Fruit fly (Drosophila melanogaster) whole organism, embryonic: ENCODE results near the gene Sfp23F.

Experiments used
- ATbp ChIP-seq: fragments of 200-800 bp; sonication (Bioruptor generic); optimal IDR thresholded peaks from 2 replicates; lab custom pipeline; 2017; ENCODE audit warnings: missing biosample characterization, mild to moderate bottlenecking, missing genetic modification characterization, missing genetic modification reagents
- B-H2 ChIP-seq: fragments of 200-800 bp; sonication (Bioruptor generic); optimal IDR thresholded peaks from 2 replicates; lab custom pipeline; 2018; ENCODE audit warnings: missing biosample characterization, mild to moderate bottlenecking, missing genetic modification characterization
- Blimp-1 ChIP-seq: fragments of 200-800 bp; sonication (Bioruptor generic); optimal IDR thresholded peaks from 3 replicates; lab custom pipeline; 2018; ENCODE audit warnings: missing biosample characterization, missing genetic modification characterization, mild to moderate bottlenecking, moderate library complexity, missing genetic modification reagents
- CG10267 ChIP-seq: fragments of 200-800 bp; sonication (Bioruptor generic); optimal IDR thresholded peaks from 2 replicates; lab custom pipeline; 2018; ENCODE audit warnings: missing biosample characterization, mild to moderate bottlenecking, missing genetic modification characterization, moderate library complexity
- CG10274 ChIP-seq: fragments of 200-800 bp; sonication (Bioruptor generic); optimal IDR thresholded peaks from 3 replicates; lab custom pipeline; 2017; ENCODE audit warnings: missing biosample characterization, mild to moderate bottlenecking, missing genetic modification characterization
- CG10565 ChIP-seq: fragments of 200-800 bp; sonication (Bioruptor generic); optimal IDR thresholded peaks from 3 replicates; lab custom pipeline; 2016; ENCODE audit warnings: missing biosample characterization, mild to moderate bottlenecking, missing genetic modification characterization
- CG12769 ChIP-seq: fragments of 200-800 bp; sonication (Bioruptor generic); optimal IDR thresholded peaks from 2 replicates; lab custom pipeline; 2019; ENCODE audit warnings: missing biosample characterization, mild to moderate bottlenecking, missing genetic modification characterization, moderate library complexity
- CG13424 ChIP-seq: fragments of 200-800 bp; sonication (Bioruptor generic); optimal IDR thresholded peaks from 2 replicates; lab custom pipeline; 2019; ENCODE audit warnings: missing biosample characterization, mild to moderate bottlenecking, missing genetic modification characterization, moderate library complexity
- CG13624 ChIP-seq: fragments of 200-800 bp; sonication (Bioruptor generic); optimal IDR thresholded peaks from 2 replicates; lab custom pipeline; 2016; ENCODE audit warnings: missing biosample characterization, missing genetic modification characterization
- CG14710 ChIP-seq: fragments of 200-800 bp; sonication (Bioruptor generic); optimal IDR thresholded peaks from 3 replicates; lab custom pipeline; 2019; ENCODE audit warnings: missing biosample characterization, mild to moderate bottlenecking, missing genetic modification characterization, moderate library complexity
- CG15073 ChIP-seq: fragments of 200-800 bp; sonication (Bioruptor generic); optimal IDR thresholded peaks from 2 replicates; lab custom pipeline; 2016; ENCODE audit warnings: missing biosample characterization, missing genetic modification characterization
- CG17328 ChIP-seq: fragments of 200-800 bp; sonication (Bioruptor generic); IDR thresholded peaks from 2 replicates; pipeline ENCODE4 v1.3.6; 2022; ENCODE audit warnings: missing biosample characterization, missing genetic modification characterization
- CG17385 ChIP-seq: fragments of 200-800 bp; sonication (Bioruptor generic); optimal IDR thresholded peaks from 3 replicates; lab custom pipeline; 2018; ENCODE audit warnings: missing biosample characterization, mild to moderate bottlenecking, missing genetic modification characterization
- CG17912 ChIP-seq: fragments of 200-800 bp; sonication (Bioruptor generic); optimal IDR thresholded peaks from 2 replicates; lab custom pipeline; 2018; ENCODE audit warnings: missing biosample characterization, mild to moderate bottlenecking, missing genetic modification characterization
- CG18476 ChIP-seq: fragments of 200-800 bp; sonication (Bioruptor generic); optimal IDR thresholded peaks from 2 replicates; lab custom pipeline; 2016; ENCODE audit warnings: missing biosample characterization, mild to moderate bottlenecking, missing genetic modification characterization
- CG2120 ChIP-seq: fragments of 200-800 bp; sonication (Bioruptor generic); optimal IDR thresholded peaks from 3 replicates; lab custom pipeline; 2016; ENCODE audit warnings: missing biosample characterization, missing genetic modification characterization
- CG4282 ChIP-seq: fragments of 200-800 bp; sonication (Bioruptor generic); optimal IDR thresholded peaks from 2 replicates; lab custom pipeline; 2016; ENCODE audit warnings: missing biosample characterization, missing genetic modification characterization
- CG7556 ChIP-seq: fragments of 200-800 bp; sonication (Bioruptor generic); optimal IDR thresholded peaks from 2 replicates; lab custom pipeline; 2017; ENCODE audit warnings: missing biosample characterization, mild to moderate bottlenecking, missing genetic modification characterization
- CoRest ChIP-seq: fragments of 200-800 bp; sonication (Bioruptor generic); optimal IDR thresholded peaks from 3 replicates; lab custom pipeline; 2018; ENCODE audit warnings: missing biosample characterization, mild to moderate bottlenecking, missing genetic modification characterization, moderate library complexity
- D ChIP-seq, 2 experiments: fragments of 200-800 bp in 1 of 2; fragments of >200 bp in 1 of 2; sonication (Bioruptor generic) in 1 of 2; optimal IDR thresholded peaks; 2 replicates in 1 of 2; 3 replicates in 1 of 2; lab custom pipeline; 2017; ENCODE audit warnings: mild to moderate bottlenecking in 1 of 2, missing biosample characterization in 1 of 2, missing genetic modification characterization in 1 of 2, missing genetic modification reagents in 1 of 2
- Ets97D ChIP-seq: fragments of 200-800 bp; sonication (Bioruptor generic); optimal IDR thresholded peaks from 3 replicates; lab custom pipeline; 2016; ENCODE audit warnings: missing biosample characterization, missing genetic modification characterization
- Hr78 ChIP-seq, 2 experiments: fragments of 200-800 bp in 1 of 2; fragments of >200 bp in 1 of 2; sonication (Bioruptor generic) in 1 of 2; optimal IDR thresholded peaks; 2 replicates each; lab custom pipeline; 2017 to 2019; ENCODE audit warnings: missing biosample characterization in 2 of 2, missing genetic modification characterization in 2 of 2, mild to moderate bottlenecking in 1 of 2, moderate library complexity in 1 of 2
- Kr ChIP-seq: fragments of 200-800 bp; sonication (Bioruptor generic); optimal IDR thresholded peaks from 2 replicates; lab custom pipeline; 2017; ENCODE audit warnings: missing biosample characterization, mild to moderate bottlenecking, missing genetic modification characterization
- MESR4 ChIP-seq: fragments of 200-800 bp; sonication (Bioruptor generic); optimal IDR thresholded peaks from 2 replicates; lab custom pipeline; 2018; ENCODE audit warnings: missing biosample characterization, mild to moderate bottlenecking, missing genetic modification characterization, moderate library complexity
- Max ChIP-seq: fragments of 200-800 bp; sonication (Bioruptor generic); optimal IDR thresholded peaks from 2 replicates; lab custom pipeline; 2016; ENCODE audit warnings: missing biosample characterization, mild to moderate bottlenecking, missing genetic modification characterization
- NfI ChIP-seq: fragments of 200-800 bp; sonication (Bioruptor generic); optimal IDR thresholded peaks from 3 replicates; lab custom pipeline; 2018; ENCODE audit warnings: missing biosample characterization, mild to moderate bottlenecking, missing genetic modification characterization, moderate library complexity
- Tbp ChIP-seq: fragments of >200 bp; optimal IDR thresholded peaks from 2 replicates; lab custom pipeline; 2018; ENCODE audit warnings: missing biosample characterization, missing genetic modification characterization
- abd-A ChIP-seq: fragments of 200-800 bp; sonication (Bioruptor generic); optimal IDR thresholded peaks from 3 replicates; lab custom pipeline; 2019; ENCODE audit warnings: missing biosample characterization, mild to moderate bottlenecking, missing genetic modification characterization, moderate library complexity
- ap ChIP-seq: fragments of 200-800 bp; sonication (Bioruptor generic); IDR thresholded peaks from 2 replicates; pipeline ENCODE4 v1.3.6; 2022; ENCODE audit warnings: missing biosample characterization, missing genetic modification characterization
- bbx ChIP-seq: fragments of 200-800 bp; sonication (Bioruptor generic); IDR thresholded peaks from 2 replicates; pipeline ENCODE4 v1.3.6; 2022; ENCODE audit warnings: missing biosample characterization, missing genetic modification characterization; ENCODE audit not compliant: partially characterized antibody
- bsh ChIP-seq, 2 experiments: fragments of 200-800 bp; sonication (Bioruptor generic); optimal IDR thresholded peaks; 2 replicates each; lab custom pipeline; 2017 to 2018; ENCODE audit warnings: mild to moderate bottlenecking in 2 of 2, missing biosample characterization in 2 of 2, missing genetic modification characterization in 2 of 2, moderate library complexity in 1 of 2
- chinmo ChIP-seq: fragments of 200-800 bp; sonication (Bioruptor generic); IDR thresholded peaks from 4 replicates; pipeline ENCODE4 v1.3.6; 2022; ENCODE audit warnings: missing biosample characterization, missing genetic modification characterization; ENCODE audit not compliant: partially characterized antibody
- ci ChIP-seq: fragments of 200-800 bp; sonication (Bioruptor generic); IDR thresholded peaks from 3 replicates; pipeline ENCODE4 v1.3.6; 2022; ENCODE audit warnings: missing biosample characterization, missing genetic modification characterization
- ewg ChIP-seq: fragments of 200-800 bp; sonication (Bioruptor generic); optimal IDR thresholded peaks from 3 replicates; lab custom pipeline; 2017; ENCODE audit warnings: mild to moderate bottlenecking, missing biosample characterization, missing genetic modification reagents, missing genetic modification characterization
- gem ChIP-seq: fragments of 200-800 bp; sonication (Bioruptor generic); optimal IDR thresholded peaks from 2 replicates; lab custom pipeline; 2019; ENCODE audit warnings: missing biosample characterization, mild to moderate bottlenecking, missing genetic modification characterization, moderate library complexity
- grau ChIP-seq: fragments of 200-800 bp; optimal IDR thresholded peaks from 3 replicates; lab custom pipeline; 2019; ENCODE audit warnings: missing biosample characterization, mild to moderate bottlenecking, missing genetic modification characterization, moderate library complexity
- gro ChIP-seq: fragments of 200-800 bp; sonication (Bioruptor generic); optimal IDR thresholded peaks from 2 replicates; lab custom pipeline; 2016; ENCODE audit warnings: missing biosample characterization, missing genetic modification characterization
- hkb ChIP-seq, 2 experiments: fragments of 200-800 bp in 1 of 2; fragments of >200 bp in 1 of 2; sonication (Bioruptor generic) in 1 of 2; IDR thresholded peaks in 1 of 2; optimal IDR thresholded peaks in 1 of 2; 2 replicates each; pipeline versions ENCODE4 v1.3.6 to Lab custom; 2017 to 2022; ENCODE audit warnings: missing biosample characterization in 1 of 2, missing genetic modification characterization in 1 of 2
- nmo ChIP-seq: fragments of 200-800 bp; sonication (Bioruptor generic); optimal IDR thresholded peaks from 2 replicates; lab custom pipeline; 2018; ENCODE audit warnings: missing biosample characterization, mild to moderate bottlenecking, missing genetic modification characterization, moderate library complexity
- pb ChIP-seq: fragments of 200-800 bp; sonication (Bioruptor generic); optimal IDR thresholded peaks from 3 replicates; lab custom pipeline; 2016; ENCODE audit warnings: missing biosample characterization, missing genetic modification characterization
- rib ChIP-seq: fragments of 200-800 bp; sonication (Bioruptor generic); IDR thresholded peaks from 2 replicates; pipeline ENCODE4 v1.3.6; 2022; ENCODE audit warnings: missing biosample characterization, missing genetic modification characterization
- sob ChIP-seq: fragments of 200-800 bp; sonication (Bioruptor generic); IDR thresholded peaks from 2 replicates; pipeline ENCODE4 v1.3.6; 2022; ENCODE audit warnings: missing biosample characterization, missing genetic modification characterization
- trh ChIP-seq: fragments of 200-800 bp; sonication (Bioruptor generic); optimal IDR thresholded peaks from 2 replicates; lab custom pipeline; 2016; ENCODE audit warnings: missing biosample characterization, missing genetic modification characterization
- vnd ChIP-seq: fragments of 200-800 bp; sonication (Bioruptor generic); IDR thresholded peaks from 3 replicates; pipeline ENCODE4 v1.3.6; 2022; ENCODE audit warnings: missing biosample characterization, missing genetic modification characterization; ENCODE audit not compliant: partially characterized antibody
- vvl ChIP-seq: fragments of 200-800 bp; sonication (Bioruptor generic); IDR thresholded peaks from 2 replicates; pipeline ENCODE4 v1.3.6; 2022; ENCODE audit warnings: missing biosample characterization, missing genetic modification characterization
- wor ChIP-seq: fragments of 200-800 bp; sonication (Bioruptor generic); IDR thresholded peaks from 2 replicates; pipeline ENCODE4 v1.3.6; 2022; ENCODE audit warnings: missing biosample characterization, missing genetic modification characterization
- zfh2 ChIP-seq: fragments of 200-800 bp; sonication (Bioruptor generic); optimal IDR thresholded peaks from 2 replicates; lab custom pipeline; 2016; ENCODE audit warnings: missing biosample characterization, missing genetic modification characterization

Gene Sfp23F

dm6 chr2L:3341231-3341935 is 46.2 kb downstream of the Sfp23F start (continued):
- TF ChIP-seq CG15073: no peak
- TF ChIP-seq CG14710: peak; percentile 8
- TF ChIP-seq sob (GFP tag; lab: Robert Waterston, UW): no peak
- TF ChIP-seq Kr (GFP tag; lab: Kevin White, UChicago): no peak
- no peak for TF ChIP-seq pb (GFP tag; lab: Kevin White, UChicago)
- TF ChIP-seq Tbp (GFP tag; lab: Kevin White, UChicago): no peak
- no peak for TF ChIP-seq CG7556
- no peak for TF ChIP-seq MESR4 (GFP tag; lab: Kevin White, UChicago)
- TF ChIP-seq CoRest (tag; lab: Kevin White, UChicago): no peak
- no peak for TF ChIP-seq Max (GFP tag; lab: Kevin White, UChicago)
- TF ChIP-seq hkb (optimal IDR thresholded peaks at IDR 0.05; lab: Kevin White, UChicago): no peak
- TF ChIP-seq hkb (GFP tag; IDR thresholded peaks at IDR 0.05; lab: Robert Waterston, UW): peak; percentile 38; the same call in 1 of the 2 replicates
- TF ChIP-seq NfI (GFP tag; lab: Kevin White, UChicago): no peak
- no peak for TF ChIP-seq B-H2 (GFP tag; lab: Kevin White, UChicago)
- TF ChIP-seq gro (GFP tag; lab: Kevin White, UChicago): no peak
- no peak for TF ChIP-seq ap
- TF ChIP-seq CG17912 (GFP tag; lab: Kevin White, UChicago): no peak
- no peak; the same call in 2 of the 3 replicates for TF ChIP-seq ci (GFP tag; lab: Robert Waterston, UW)
- peak in 1 of 2 experiments; percentile 44 for TF ChIP-seq bsh (GFP tag; optimal IDR thresholded peaks at IDR 0.05; lab: Kevin White, UChicago)
- peak; percentile 67 for TF ChIP-seq gem
- peak; percentile 6 for TF ChIP-seq nmo
- peak; percentile 1 for TF ChIP-seq CG17385
- TF ChIP-seq grau (tag; lab: Kevin White, UChicago): peak; percentile 10
- no peak for TF ChIP-seq vnd (GFP tag; lab: Robert Waterston, UW)
- TF ChIP-seq CG13424: no peak
- TF ChIP-seq rib (GFP tag; lab: Robert Waterston, UW): no peak
- TF ChIP-seq CG2120 (GFP tag; lab: Kevin White, UChicago): peak; percentile 11
- TF ChIP-seq ewg: no peak
- TF ChIP-seq zfh2 (GFP tag; lab: Kevin White, UChicago): no peak
- no peak for TF ChIP-seq CG10267
- no peak for TF ChIP-seq D (optimal IDR thresholded peaks at IDR 0.05; lab: Kevin White, UChicago)
- TF ChIP-seq D (GFP tag; optimal IDR thresholded peaks at IDR 0.05; lab: Kevin White, UChicago): peak; percentile 24
- TF ChIP-seq CG13624 (GFP tag; lab: Kevin White, UChicago): no peak
- no peak for TF ChIP-seq CG10565
- TF ChIP-seq CG4282 (GFP tag; lab: Kevin White, UChicago): no peak
- TF ChIP-seq Blimp-1 (GFP tag; lab: Kevin White, UChicago): peak; percentile 50

dm6 chr2L:3339420-3339819 is 48.1 kb downstream of the Sfp23F start:
- TF ChIP-seq chinmo (GFP tag; lab: Robert Waterston, UW) (0 out of 4 replicates have a peak, but pooled peaks have one; percentile 5), D (optimal IDR thresholded peaks at IDR 0.05; lab: Kevin White, UChicago) (no peak), D (GFP tag; optimal IDR thresholded peaks at IDR 0.05; lab: Kevin White, UChicago) (no peak), Ets97D (no peak), trh (GFP tag; lab: Kevin White, UChicago) (no peak), sob (GFP tag; lab: Robert Waterston, UW) (0 out of 2 replicates have a peak, but pooled peaks have one; percentile 40), Hr78 (GFP tag; optimal IDR thresholded peaks at IDR 0.05; lab: Kevin White, UChicago) (peak in 1 of 2 experiments; percentile 96), CG18476 (GFP tag; lab: Kevin White, UChicago) (no peak), CG17328 (peak; percentile 20; the same call in 1 of the 2 replicates), ci (GFP tag; lab: Robert Waterston, UW) (peak; percentile 57; the same call in 2 of the 3 replicates), ATbp (GFP tag; lab: Kevin White, UChicago) (peak; percentile 21), wor (GFP tag; lab: Robert Waterston, UW) (no peak), bbx (GFP tag; lab: Robert Waterston, UW) (peak; percentile 28; the same call in 1 of the 2 replicates), CG10274 (GFP tag; lab: Kevin White, UChicago) (no peak), CG12769 (tag; lab: Kevin White, UChicago) (peak; percentile 3), abd-A (tag; lab: Kevin White, UChicago) (peak; percentile 67), vvl (GFP tag; lab: Robert Waterston, UW) (peak; percentile 91)
